Worm (Caenorhabditis elegans): ENCODE data around the gene C38D9.2.

- TF ChIP-seq nhr-12 (tag; optimal IDR thresholded peaks at IDR 0.05) (no peak), mep-1 (tag; optimal IDR thresholded peaks at IDR 0.05) (no peak), bed-3 (GFP tag; optimal IDR thresholded peaks at IDR 0.05) (no peak), snpc-4 (tag; optimal IDR thresholded peaks at IDR 0.05) (no peak), nhr-28 (tag; optimal IDR thresholded peaks at IDR 0.05) (no peak), mab-5 (tag; optimal IDR thresholded peaks at IDR 0.05) (no peak), lsy-2 (tag; optimal IDR thresholded peaks at IDR 0.05) (no peak)
Measured at ce11 chrV:17542304-17542703, 24.6 kb upstream of the C38D9.2 start.
